Worm (Caenorhabditis elegans): ENCODE results near the gene srh-33.

DNA sequence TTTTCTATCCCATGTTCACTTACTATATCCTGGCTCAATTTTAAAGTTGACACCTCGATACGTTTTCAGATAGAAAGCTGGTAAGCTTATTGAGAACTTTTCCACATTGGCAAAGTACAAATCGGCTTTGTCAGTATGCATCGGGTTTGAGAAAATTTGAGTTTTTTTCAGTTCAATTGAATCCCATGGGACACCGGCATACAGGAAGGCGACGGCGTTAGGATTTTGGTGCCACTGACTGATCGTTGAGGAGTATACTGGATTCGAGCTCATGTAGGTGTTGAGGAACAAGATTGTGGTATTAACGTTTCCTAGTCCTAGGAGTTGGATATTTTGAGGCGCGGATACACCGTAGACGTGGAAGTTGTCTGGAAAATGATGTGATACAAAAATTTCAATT is 30.3 kb downstream of the srh-33 start:
- TF ChIP-seq R02D3.7 (tag; optimal IDR thresholded peaks at IDR 0.05) (no peak), fos-1 (tag; optimal IDR thresholded peaks at IDR 0.05) (no peak), ztf-11 (tag; optimal IDR thresholded peaks at IDR 0.05) (no peak), ztf-4 (tag; optimal IDR thresholded peaks at IDR 0.05) (no peak), ceh-82 (tag; optimal IDR thresholded peaks at IDR 0.05) (no peak), snpc-4 (tag; optimal IDR thresholded peaks at IDR 0.05) (no peak), ceh-16 (tag; optimal IDR thresholded peaks at IDR 0.05) (no peak), nhr-11 (tag; optimal IDR thresholded peaks at IDR 0.05) (no peak), elt-1 (tag; optimal IDR thresholded peaks at IDR 0.05) (no peak)
